Worm (Caenorhabditis elegans) whole organism, early embryonic: ENCODE measurements around the gene ZK792.7.

Experiments
- ama-1 ChIP-seq: fragments of 150-350 bp; optimal IDR thresholded peaks from 2 replicates; lab custom pipeline; 2014
- ceh-13 ChIP-seq: fragments of 200-800 bp; sonication (Bioruptor generic); optimal IDR thresholded peaks from 2 replicates; lab custom pipeline; 2018; ENCODE audit warnings: mild to moderate bottlenecking, missing genetic modification characterization, missing compliant biosample characterization
- scrt-1 ChIP-seq: fragments of 200-800 bp; sonication (Bioruptor generic); IDR thresholded peaks from 2 replicates; pipeline ENCODE4 v1.3.6; 2022; ENCODE audit warnings: missing genetic modification characterization, missing compliant biosample characterization
- tbx-37 ChIP-seq: fragments of 200-800 bp; sonication (Bioruptor generic); conservative IDR thresholded peaks from 2 replicates; pipeline ENCODE4 v1.3.6; 2022; ENCODE audit warnings: missing genetic modification reagents, missing genetic modification characterization, missing compliant biosample characterization

- TF ChIP-seq ceh-13 (GFP tag; lab: Kevin White, UChicago) (no peak), ama-1 (lab: Kevin White, UChicago) (no peak), tbx-37 (GFP tag; lab: Robert Waterston, UW) (no peak), scrt-1 (GFP tag; lab: Robert Waterston, UW) (no peak)
Measured at ce11 chrIV:11691524-11691923, 2.7 kb upstream of the ZK792.7 start.
